Worm (Caenorhabditis elegans) whole organism, L3 larva: ENCODE data around the gene rps-18.

Source experiments
- aly-2 ChIP-seq: fragments of 150-350 bp; optimal IDR thresholded peaks from 2 replicates; lab custom pipeline; 2014; ENCODE audit warnings: missing biosample characterization, missing genetic modification characterization
- ama-1 ChIP-seq: fragments of 150-350 bp; optimal IDR thresholded peaks from 2 replicates; lab custom pipeline; 2018
- elt-1 ChIP-seq: fragments of 150-350 bp; optimal IDR thresholded peaks from 2 replicates; lab custom pipeline; 2014; ENCODE audit warnings: missing biosample characterization, missing genetic modification characterization
- fkh-10 ChIP-seq: sonication (generic microtip); optimal IDR thresholded peaks from 2 replicates; lab custom pipeline; 2017; ENCODE audit warnings: missing biosample characterization, missing genetic modification reagents, missing genetic modification characterization
- fos-1 ChIP-seq: fragments of 150-350 bp; optimal IDR thresholded peaks from 2 replicates; lab custom pipeline; 2014; ENCODE audit warnings: missing biosample characterization, missing genetic modification characterization
- lin-15B ChIP-seq: fragments of 150-350 bp; optimal IDR thresholded peaks from 2 replicates; lab custom pipeline; 2014; ENCODE audit warnings: missing biosample characterization, missing genetic modification characterization
- mdl-1 ChIP-seq: fragments of 150-350 bp; optimal IDR thresholded peaks from 2 replicates; lab custom pipeline; 2014; ENCODE audit warnings: missing biosample characterization, missing genetic modification characterization
- nhr-11 ChIP-seq: fragments of 150-350 bp; optimal IDR thresholded peaks from 2 replicates; lab custom pipeline; 2014; ENCODE audit warnings: missing biosample characterization, missing genetic modification characterization
- nhr-12 ChIP-seq: fragments of 150-350 bp; optimal IDR thresholded peaks from 2 replicates; lab custom pipeline; 2014; ENCODE audit warnings: missing biosample characterization, missing genetic modification characterization
- nhr-76 ChIP-seq: fragments of 150-350 bp; sonication (generic microtip); optimal IDR thresholded peaks from 5 replicates; lab custom pipeline; 2014; ENCODE audit warnings: missing biosample characterization, missing genetic modification characterization
- pha-4 ChIP-seq: fragments of 150-350 bp; optimal IDR thresholded peaks from 2 replicates; lab custom pipeline; 2014; ENCODE audit warnings: missing biosample characterization, missing genetic modification reagents, missing genetic modification characterization
- unc-39 ChIP-seq: sonication (generic microtip); optimal IDR thresholded peaks from 4 replicates; lab custom pipeline; 2017; ENCODE audit warnings: missing biosample characterization, missing genetic modification characterization
- unc-62 ChIP-seq: fragments of 150-350 bp; sonication (generic microtip); optimal IDR thresholded peaks from 4 replicates; lab custom pipeline; 2014; ENCODE audit warnings: missing biosample characterization, missing genetic modification reagents, missing genetic modification characterization
- ztf-11 ChIP-seq: fragments of 150-350 bp; optimal IDR thresholded peaks from 2 replicates; lab custom pipeline; 2014; ENCODE audit warnings: missing biosample characterization, missing genetic modification characterization

DNA sequence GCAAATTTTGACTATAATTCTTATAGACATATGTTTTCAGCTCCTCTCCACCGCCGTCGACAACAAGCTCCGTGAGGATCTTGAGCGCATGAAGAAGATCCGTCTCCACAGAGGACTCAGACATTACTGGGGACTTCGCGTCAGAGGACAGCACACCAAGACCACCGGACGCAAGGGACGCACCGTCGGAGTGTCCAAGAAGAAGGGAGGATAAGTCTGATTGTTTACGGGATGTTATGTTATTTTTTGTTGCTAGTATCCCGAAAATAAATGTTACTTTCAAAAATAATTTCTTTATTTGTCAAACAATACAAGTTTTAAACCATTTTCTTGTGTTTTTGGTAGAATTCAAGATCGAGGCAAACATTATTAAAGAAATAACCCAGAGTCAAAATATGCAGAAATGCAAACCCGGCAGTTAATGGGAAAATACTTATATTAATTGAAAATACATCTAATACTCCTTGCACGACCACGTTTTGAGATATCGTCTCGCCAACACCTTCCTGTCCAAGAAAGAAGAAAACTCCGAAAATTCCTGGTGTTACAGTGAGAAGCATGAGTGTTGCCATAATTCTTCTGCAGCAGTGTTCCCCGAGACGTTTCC, 775 bp downstream of the rps-18 start:
- TF ChIP-seq pha-4 (tag; lab: Kevin White, UChicago), result no peak
- no peak for TF ChIP-seq ama-1 (lab: Kevin White, UChicago)
- no peak for TF ChIP-seq ztf-11 (tag; lab: Kevin White, UChicago)
- no peak for TF ChIP-seq fos-1 (tag; lab: Kevin White, UChicago)
- no peak for TF ChIP-seq elt-1 (tag; lab: Kevin White, UChicago)
- no peak for TF ChIP-seq fkh-10 (GFP tag; lab: Kevin White, UChicago)
- no peak for TF ChIP-seq unc-62 (GFP tag; lab: Kevin White, UChicago)
- no peak for TF ChIP-seq unc-39 (tag; lab: Kevin White, UChicago)
- no peak for TF ChIP-seq lin-15B (tag; lab: Kevin White, UChicago)
- no peak for TF ChIP-seq aly-2 (tag; lab: Kevin White, UChicago)
- TF ChIP-seq mdl-1 (tag; lab: Kevin White, UChicago), result no peak
- no peak for TF ChIP-seq nhr-12 (tag; lab: Kevin White, UChicago)
- TF ChIP-seq nhr-76 (tag; lab: Kevin White, UChicago), result no peak
- TF ChIP-seq nhr-11 (tag; lab: Kevin White, UChicago), result no peak
